Worm (Caenorhabditis elegans) whole organism, L2 larva: Measurements from ENCODE around the gene F31E8.5.

Experiments
- C34F6.9 ChIP-seq: fragments of 150-350 bp; optimal IDR thresholded peaks from 2 replicates; lab custom pipeline; 2014; ENCODE audit warnings: missing biosample characterization, missing genetic modification characterization
- F13H6.1 ChIP-seq: sonication (generic microtip); optimal IDR thresholded peaks from 2 replicates; lab custom pipeline; 2016; ENCODE audit warnings: missing genetic modification characterization, missing compliant biosample characterization
- R02D3.7 ChIP-seq: fragments of 150-350 bp; optimal IDR thresholded peaks from 2 replicates; lab custom pipeline; 2014; ENCODE audit warnings: missing biosample characterization, missing genetic modification characterization
- Y55F3AM.14 ChIP-seq: fragments of 200-800 bp; sonication (Bioruptor generic); optimal IDR thresholded peaks from 2 replicates; lab custom pipeline; 2018; ENCODE audit warnings: mild to moderate bottlenecking, missing genetic modification characterization, missing compliant biosample characterization
- alr-1 ChIP-seq: fragments of 150-350 bp; optimal IDR thresholded peaks from 2 replicates; lab custom pipeline; 2014; ENCODE audit warnings: missing biosample characterization, missing genetic modification characterization
- aly-2 ChIP-seq: fragments of 150-350 bp; optimal IDR thresholded peaks from 2 replicates; lab custom pipeline; 2014; ENCODE audit warnings: missing biosample characterization, missing genetic modification characterization
- blmp-1 ChIP-seq: sonication (generic microtip); optimal IDR thresholded peaks from 2 replicates; lab custom pipeline; 2017; ENCODE audit warnings: missing genetic modification characterization, mild to moderate bottlenecking, missing compliant biosample characterization, antibody characterized with exemption, moderate library complexity; ENCODE audit not compliant: insufficient read depth
- ceh-16 ChIP-seq: fragments of 150-350 bp; optimal IDR thresholded peaks from 2 replicates; lab custom pipeline; 2014; ENCODE audit warnings: missing biosample characterization, missing genetic modification characterization
- ceh-82 ChIP-seq: fragments of 150-350 bp; optimal IDR thresholded peaks from 2 replicates; lab custom pipeline; 2014; ENCODE audit warnings: missing biosample characterization, missing genetic modification characterization
- crh-2 ChIP-seq: sonication (generic microtip); optimal IDR thresholded peaks from 2 replicates; lab custom pipeline; 2017; ENCODE audit warnings: missing biosample characterization, missing genetic modification characterization
- dmd-4 ChIP-seq: sonication (generic microtip); optimal IDR thresholded peaks from 2 replicates; lab custom pipeline; 2017; ENCODE audit warnings: missing biosample characterization, missing genetic modification characterization
- egl-27 ChIP-seq: sonication (generic microtip); optimal IDR thresholded peaks from 3 replicates; lab custom pipeline; 2017; ENCODE audit warnings: missing biosample characterization, missing genetic modification reagents, missing genetic modification characterization
- elt-1 ChIP-seq: fragments of 150-350 bp; optimal IDR thresholded peaks from 2 replicates; lab custom pipeline; 2014; ENCODE audit warnings: missing biosample characterization, missing genetic modification characterization
- elt-3 ChIP-seq: sonication (generic microtip); optimal IDR thresholded peaks from 2 replicates; lab custom pipeline; 2017; ENCODE audit warnings: missing biosample characterization, missing genetic modification characterization
- fos-1 ChIP-seq: fragments of 150-350 bp; optimal IDR thresholded peaks from 2 replicates; lab custom pipeline; 2014; ENCODE audit warnings: missing biosample characterization, missing genetic modification characterization
- gmeb-1 ChIP-seq: fragments of 150-350 bp; optimal IDR thresholded peaks from 2 replicates; lab custom pipeline; 2014; ENCODE audit warnings: missing biosample characterization, missing genetic modification characterization
- lin-11 ChIP-seq: fragments of 150-350 bp; sonication (generic microtip); optimal IDR thresholded peaks from 2 replicates; lab custom pipeline; 2014; ENCODE audit warnings: missing biosample characterization, missing genetic modification characterization, inconsistent platforms, mixed read lengths
- lin-13 ChIP-seq: fragments of 150-350 bp; optimal IDR thresholded peaks from 2 replicates; lab custom pipeline; 2014; ENCODE audit warnings: missing biosample characterization, missing genetic modification reagents, missing genetic modification characterization
- lin-39 ChIP-seq: fragments of 150-350 bp; optimal IDR thresholded peaks from 2 replicates; lab custom pipeline; 2014; ENCODE audit warnings: missing biosample characterization, missing genetic modification reagents, missing genetic modification characterization
- lsy-2 ChIP-seq, 2 experiments: fragments of 150-350 bp in 1 of 2; sonication (generic microtip) in 1 of 2; optimal IDR thresholded peaks; 2 replicates each; lab custom pipeline; 2014 to 2017; ENCODE audit warnings: missing biosample characterization in 2 of 2, missing genetic modification characterization in 2 of 2
- mab-5 ChIP-seq: fragments of 150-350 bp; optimal IDR thresholded peaks from 2 replicates; lab custom pipeline; 2014; ENCODE audit warnings: missing biosample characterization, missing genetic modification characterization
- mbf-1 ChIP-seq: sonication (generic microtip); optimal IDR thresholded peaks from 2 replicates; lab custom pipeline; 2017; ENCODE audit warnings: missing biosample characterization, missing genetic modification characterization
- mdl-1 ChIP-seq, 2 experiments: fragments of 150-350 bp in 1 of 2; sonication (generic microtip) in 1 of 2; optimal IDR thresholded peaks; 2 replicates each; lab custom pipeline; 2017; ENCODE audit warnings: missing biosample characterization in 2 of 2, missing genetic modification characterization in 2 of 2
- nhr-10 ChIP-seq: sonication (generic microtip); optimal IDR thresholded peaks from 2 replicates; lab custom pipeline; 2017; ENCODE audit warnings: missing biosample characterization, missing genetic modification characterization
- nhr-11 ChIP-seq: fragments of 150-350 bp; optimal IDR thresholded peaks from 2 replicates; lab custom pipeline; 2014; ENCODE audit warnings: missing biosample characterization, missing genetic modification characterization
- nhr-12 ChIP-seq: fragments of 150-350 bp; optimal IDR thresholded peaks from 2 replicates; lab custom pipeline; 2014; ENCODE audit warnings: missing biosample characterization, missing genetic modification characterization
- nhr-129 ChIP-seq: fragments of 150-350 bp; optimal IDR thresholded peaks from 2 replicates; lab custom pipeline; 2014; ENCODE audit warnings: missing biosample characterization, missing genetic modification characterization
- nhr-21 ChIP-seq: fragments of 150-350 bp; optimal IDR thresholded peaks from 2 replicates; lab custom pipeline; 2014; ENCODE audit warnings: missing biosample characterization, missing genetic modification characterization
- nhr-23 ChIP-seq: fragments of 150-350 bp; optimal IDR thresholded peaks from 2 replicates; lab custom pipeline; 2014; ENCODE audit warnings: missing biosample characterization, missing genetic modification reagents, missing genetic modification characterization
- nhr-237 ChIP-seq: fragments of 150-350 bp; optimal IDR thresholded peaks from 2 replicates; lab custom pipeline; 2014; ENCODE audit warnings: missing biosample characterization, missing genetic modification characterization
- nhr-25 ChIP-seq: fragments of 150-350 bp; sonication (generic microtip); optimal IDR thresholded peaks from 3 replicates; lab custom pipeline; 2014; ENCODE audit warnings: missing biosample characterization, missing genetic modification characterization
- nhr-6 ChIP-seq: fragments of 150-350 bp; optimal IDR thresholded peaks from 2 replicates; lab custom pipeline; 2014; ENCODE audit warnings: missing biosample characterization, missing genetic modification characterization
- nhr-77 ChIP-seq: fragments of 150-350 bp; optimal IDR thresholded peaks from 2 replicates; lab custom pipeline; 2014; ENCODE audit warnings: missing biosample characterization, missing genetic modification characterization
- peb-1 ChIP-seq: fragments of 150-350 bp; optimal IDR thresholded peaks from 2 replicates; lab custom pipeline; 2014; ENCODE audit warnings: missing biosample characterization, missing genetic modification characterization
- sem-4 ChIP-seq: fragments of 150-350 bp; optimal IDR thresholded peaks from 2 replicates; lab custom pipeline; 2014; ENCODE audit warnings: missing biosample characterization, missing genetic modification reagents, missing genetic modification characterization
- skn-1 ChIP-seq: sonication (generic microtip); optimal IDR thresholded peaks from 2 replicates; lab custom pipeline; 2017; ENCODE audit warnings: missing biosample characterization, missing genetic modification characterization
- sma-3 ChIP-seq: sonication (generic microtip); optimal IDR thresholded peaks from 2 replicates; lab custom pipeline; 2016; ENCODE audit warnings: missing genetic modification reagents, missing genetic modification characterization, missing compliant biosample characterization
- sma-9 ChIP-seq, 2 experiments: fragments of 150-350 bp in 1 of 2; sonication (generic microtip) in 1 of 2; optimal IDR thresholded peaks; 2 replicates each; lab custom pipeline; 2014 to 2016; ENCODE audit warnings: missing genetic modification characterization in 2 of 2, mild to moderate bottlenecking in 1 of 2, missing biosample characterization in 1 of 2, missing compliant biosample characterization in 1 of 2, missing genetic modification reagents in 1 of 2, moderate library complexity in 1 of 2
- snpc-4 ChIP-seq: fragments of 150-350 bp; optimal IDR thresholded peaks from 2 replicates; lab custom pipeline; 2014; ENCODE audit warnings: missing biosample characterization, missing genetic modification characterization
- unc-39 ChIP-seq: fragments of 150-350 bp; optimal IDR thresholded peaks from 2 replicates; lab custom pipeline; 2014; ENCODE audit warnings: missing biosample characterization, missing genetic modification characterization
- unc-55 ChIP-seq: fragments of 150-350 bp; sonication (generic microtip); optimal IDR thresholded peaks from 3 replicates; lab custom pipeline; 2014; ENCODE audit warnings: missing biosample characterization, missing genetic modification reagents, missing genetic modification characterization
- unc-62 ChIP-seq: fragments of 150-350 bp; optimal IDR thresholded peaks from 2 replicates; lab custom pipeline; 2014; ENCODE audit warnings: missing biosample characterization, missing genetic modification reagents, missing genetic modification characterization
- zag-1 ChIP-seq: fragments of 150-350 bp; optimal IDR thresholded peaks from 2 replicates; lab custom pipeline; 2014; ENCODE audit warnings: missing biosample characterization, missing genetic modification characterization
- ztf-1 ChIP-seq: fragments of 200-800 bp; sonication (Bioruptor generic); conservative IDR thresholded peaks from 2 replicates; pipeline ENCODE4 v1.3.6; 2022; ENCODE audit warnings: missing genetic modification characterization, missing compliant biosample characterization
- ztf-4 ChIP-seq: fragments of 150-350 bp; optimal IDR thresholded peaks from 2 replicates; lab custom pipeline; 2014; ENCODE audit warnings: missing biosample characterization, missing genetic modification characterization

Gene F31E8.5

DNA sequence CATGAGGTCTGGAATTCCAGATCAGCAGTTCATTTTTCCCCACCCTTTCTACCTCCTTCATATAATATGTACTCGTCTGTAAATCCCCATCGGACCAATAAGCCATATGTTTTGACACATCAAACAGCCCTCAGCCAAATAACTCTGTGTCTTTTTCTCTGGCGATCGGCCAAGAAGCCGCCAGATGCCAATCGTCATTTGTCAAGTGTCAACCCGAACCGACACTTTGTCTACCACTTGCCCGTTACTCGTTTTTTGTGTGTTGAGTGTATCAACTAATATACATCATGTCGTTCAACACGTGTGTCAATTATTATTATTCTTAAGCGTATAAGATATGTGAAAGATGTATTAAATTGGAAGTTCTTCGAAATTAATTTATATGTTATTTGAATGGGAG, 16.2 kb upstream of the F31E8.5 start:
- peak; percentile 63 for TF ChIP-seq nhr-129 (tag; lab: Kevin White, UChicago)
- TF ChIP-seq sem-4 (tag; lab: Kevin White, UChicago) = peak; percentile 88
- no peak for TF ChIP-seq mbf-1
- TF ChIP-seq ceh-16 (tag; lab: Kevin White, UChicago) = peak; percentile 72
- TF ChIP-seq F13H6.1 = peak; percentile 68
- TF ChIP-seq crh-2 = peak; percentile 53
- TF ChIP-seq blmp-1 (tag; lab: Kevin White, UChicago) = no peak
- TF ChIP-seq unc-39 (tag; lab: Kevin White, UChicago) = no peak
- peak; percentile 92 for TF ChIP-seq mab-5
- no peak for TF ChIP-seq skn-1 (tag; lab: Kevin White, UChicago)
- no peak for TF ChIP-seq ztf-1 (GFP tag; lab: Robert Waterston, UW)
- TF ChIP-seq zag-1 (tag; lab: Kevin White, UChicago) = peak; percentile 22
- TF ChIP-seq lsy-2 (tag; optimal IDR thresholded peaks at IDR 0.05; lab: Kevin White, UChicago) = peak in 1 of 2 experiments; percentile 53
- peak in 1 of 2 experiments; percentile 29 for TF ChIP-seq mdl-1 (tag; optimal IDR thresholded peaks at IDR 0.05; lab: Kevin White, UChicago)
- TF ChIP-seq alr-1 (tag; lab: Kevin White, UChicago) = no peak
- no peak for TF ChIP-seq ceh-82 (tag; lab: Kevin White, UChicago)
- no peak for TF ChIP-seq nhr-237
- peak; percentile 78 for TF ChIP-seq sma-9 (GFP tag; optimal IDR thresholded peaks at IDR 0.05; lab: Kevin White, UChicago)
- TF ChIP-seq sma-9 (tag; optimal IDR thresholded peaks at IDR 0.05; lab: Kevin White, UChicago) = no peak
- TF ChIP-seq ztf-4 (tag; lab: Kevin White, UChicago) = peak; percentile 23
- TF ChIP-seq aly-2 (tag; lab: Kevin White, UChicago) = no peak
- no peak for TF ChIP-seq nhr-12 (tag; lab: Kevin White, UChicago)
- peak; percentile 80 for TF ChIP-seq nhr-25 (tag; lab: Kevin White, UChicago)
- TF ChIP-seq unc-62 (GFP tag; lab: Kevin White, UChicago) = peak; percentile 92
- peak; percentile 31 for TF ChIP-seq snpc-4 (tag; lab: Kevin White, UChicago)
- peak; percentile 8 for TF ChIP-seq Y55F3AM.14 (GFP tag; lab: Kevin White, UChicago)
- TF ChIP-seq lin-39 (tag; lab: Kevin White, UChicago) = peak; percentile 46
- no peak for TF ChIP-seq nhr-11 (tag; lab: Kevin White, UChicago)
- TF ChIP-seq C34F6.9 (tag; lab: Kevin White, UChicago) = peak; percentile 31

DNA sequence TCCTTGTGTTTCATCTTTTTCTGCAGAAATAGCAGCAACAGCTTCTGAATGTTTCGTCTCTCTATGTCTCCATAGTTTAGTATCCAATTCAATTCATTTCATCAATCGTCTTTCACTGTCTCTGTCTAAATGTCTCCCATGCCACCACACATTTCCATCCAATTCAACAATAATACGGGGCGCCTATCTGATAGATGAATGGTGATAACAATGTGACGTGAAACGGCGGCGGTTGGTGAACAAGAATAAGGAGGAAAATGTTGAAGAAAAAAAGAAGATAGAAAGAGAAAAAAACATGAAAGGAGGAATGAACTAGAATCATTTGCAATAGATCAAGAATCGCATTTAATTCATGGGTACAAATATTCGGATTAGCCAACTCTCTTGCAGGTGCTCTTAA, 15.3 kb upstream of the F31E8.5 start:
- no peak for TF ChIP-seq peb-1 (tag; lab: Kevin White, UChicago)
- TF ChIP-seq ceh-16 (tag; lab: Kevin White, UChicago) = peak; percentile 94
- TF ChIP-seq lsy-2 (tag; optimal IDR thresholded peaks at IDR 0.05; lab: Kevin White, UChicago) = peak; percentile 3 to 59
- peak; percentile 37 for TF ChIP-seq unc-55 (GFP tag; lab: Kevin White, UChicago)
- TF ChIP-seq dmd-4 (tag; lab: Kevin White, UChicago) = no peak
- peak; percentile 78 for TF ChIP-seq egl-27 (tag; lab: Kevin White, UChicago)
- TF ChIP-seq lin-11 = no peak
- TF ChIP-seq nhr-6 (tag; lab: Kevin White, UChicago) = peak; percentile 64
- peak; percentile 47 for TF ChIP-seq gmeb-1
- no peak for TF ChIP-seq alr-1 (tag; lab: Kevin White, UChicago)
- peak; percentile 41 for TF ChIP-seq ztf-4 (tag; lab: Kevin White, UChicago)
- TF ChIP-seq lin-39 (tag; lab: Kevin White, UChicago) = no peak
- TF ChIP-seq nhr-23 (tag; lab: Kevin White, UChicago) = no peak
- TF ChIP-seq nhr-11 (tag; lab: Kevin White, UChicago) = no peak
- TF ChIP-seq mdl-1 (tag; optimal IDR thresholded peaks at IDR 0.05; lab: Kevin White, UChicago) = peak; percentile 32 to 56
- TF ChIP-seq elt-1 (tag; lab: Kevin White, UChicago) = peak; percentile 88
- no peak for TF ChIP-seq nhr-10
- TF ChIP-seq mbf-1 = no peak
- TF ChIP-seq fos-1 (tag; lab: Kevin White, UChicago) = peak; percentile 92
- TF ChIP-seq snpc-4 (tag; lab: Kevin White, UChicago) = no peak
- TF ChIP-seq unc-62 (GFP tag; lab: Kevin White, UChicago) = peak; percentile 48
- TF ChIP-seq mab-5 = peak; percentile 68
- peak; percentile 78 for TF ChIP-seq nhr-25 (tag; lab: Kevin White, UChicago)
- TF ChIP-seq crh-2 = peak; percentile 86
- peak; percentile 20 for TF ChIP-seq lin-13 (GFP tag; lab: Kevin White, UChicago)
- no peak for TF ChIP-seq nhr-12 (tag; lab: Kevin White, UChicago)
- TF ChIP-seq aly-2 (tag; lab: Kevin White, UChicago) = no peak
- TF ChIP-seq sem-4 (tag; lab: Kevin White, UChicago) = peak; percentile 89
- TF ChIP-seq sma-3 (GFP tag; lab: Kevin White, UChicago) = peak; percentile 59
- TF ChIP-seq Y55F3AM.14 (GFP tag; lab: Kevin White, UChicago) = no peak
- TF ChIP-seq unc-39 (tag; lab: Kevin White, UChicago) = no peak
- peak; percentile 81 for TF ChIP-seq blmp-1 (tag; lab: Kevin White, UChicago)
- TF ChIP-seq nhr-129 (tag; lab: Kevin White, UChicago) = peak; percentile 58
- TF ChIP-seq sma-9 (GFP tag; optimal IDR thresholded peaks at IDR 0.05; lab: Kevin White, UChicago) = peak; percentile 91
- no peak for TF ChIP-seq sma-9 (tag; optimal IDR thresholded peaks at IDR 0.05; lab: Kevin White, UChicago)
- peak; percentile 81 for TF ChIP-seq nhr-21 (tag; lab: Kevin White, UChicago)
- TF ChIP-seq skn-1 (tag; lab: Kevin White, UChicago) = no peak
- no peak for TF ChIP-seq ztf-1 (GFP tag; lab: Robert Waterston, UW)
- peak; percentile 67 for TF ChIP-seq F13H6.1
- no peak for TF ChIP-seq R02D3.7 (tag; lab: Kevin White, UChicago)
- no peak for TF ChIP-seq nhr-77
- no peak for TF ChIP-seq elt-3 (tag; lab: Kevin White, UChicago)
- TF ChIP-seq nhr-237 = no peak
